Worm (Caenorhabditis elegans): ENCODE results near the gene R07E5.17.

The R07E5.17 gene

DNA sequence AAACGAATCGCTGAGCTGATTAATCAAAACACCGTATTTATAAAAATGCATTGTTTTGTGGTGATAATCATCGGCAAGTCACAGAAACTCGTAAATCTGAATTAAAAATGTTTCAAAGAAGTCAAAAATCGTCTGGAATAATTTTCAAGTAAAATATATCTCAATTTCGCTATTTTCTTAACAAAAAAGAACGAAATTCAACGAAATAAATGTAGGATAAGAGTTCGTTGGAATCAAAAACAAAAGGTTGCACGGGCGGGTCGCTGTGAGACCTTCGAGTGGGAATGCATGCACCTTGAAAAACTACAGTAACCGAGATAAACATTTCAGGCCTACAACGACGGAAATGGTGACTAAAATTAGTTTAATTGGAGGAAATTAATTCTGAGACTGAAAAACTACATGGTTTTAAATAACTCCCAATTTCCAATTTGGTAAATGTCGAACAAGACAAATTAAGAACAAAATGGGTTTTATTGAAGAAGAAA, 30.1 kb upstream of the R07E5.17 start, which contains the start of gene C28A5.1 (continued):
- TF ChIP-seq ets-4 (GFP tag; optimal IDR thresholded peaks at IDR 0.05) (no peak), F49E8.2 (tag; optimal IDR thresholded peaks at IDR 0.05; ENCODE audit: insufficient read depth) (peak; percentile 68), rcor-1 (GFP tag; IDR thresholded peaks at IDR 0.05) (peak; percentile 7; the same call in 1 of the 2 replicates), F52B5.7 (tag; optimal IDR thresholded peaks at IDR 0.05) (no peak), hlh-26 (GFP tag; conservative IDR thresholded peaks at IDR 0.05) (no peak), F22D6.2 (tag; optimal IDR thresholded peaks at IDR 0.05) (no peak), hsf-1 (GFP tag; IDR thresholded peaks at IDR 0.05) (no peak; the same call in 1 of the 2 replicates), lsl-1 (GFP tag; optimal IDR thresholded peaks at IDR 0.05) (peak; percentile 97), xnd-1 (tag; optimal IDR thresholded peaks at IDR 0.05) (peak; percentile 91), B0261.1 (tag; optimal IDR thresholded peaks at IDR 0.05) (no peak), ztf-22 (GFP tag; optimal IDR thresholded peaks at IDR 0.05) (no peak), Y95B8A.8 (GFP tag; IDR thresholded peaks at IDR 0.05) (0 out of 2 replicates have a peak, but pooled peaks have one; percentile 63), F10E7.11 (tag; optimal IDR thresholded peaks at IDR 0.05) (no peak), him-1 (tag; optimal IDR thresholded peaks at IDR 0.05) (peak; percentile 86), aptf-3 (GFP tag; IDR thresholded peaks at IDR 0.05) (no peak), dox-1 (GFP tag; IDR thresholded peaks at IDR 0.05) (peak; percentile 79), Y56A3A.18 (GFP tag; IDR thresholded peaks at IDR 0.05) (0 out of 2 replicates have a peak, but pooled peaks have one; percentile 25), dpl-1 (GFP tag; optimal IDR thresholded peaks at IDR 0.05) (peak; percentile 44), D2030.7 (GFP tag; IDR thresholded peaks at IDR 0.05) (peak; percentile 91), ceh-91 (GFP tag; IDR thresholded peaks at IDR 0.05) (peak; percentile 77), F33H1.4 (GFP tag; IDR thresholded peaks at IDR 0.05) (peak; percentile 95), snpc-1.3 (tag; optimal IDR thresholded peaks at IDR 0.05; ENCODE audit: insufficient read depth) (peak; percentile 81), athp-1 (tag; optimal IDR thresholded peaks at IDR 0.05) (no peak), mes-4 (tag; optimal IDR thresholded peaks at IDR 0.05) (no peak), rpc-1 (optimal IDR thresholded peaks at IDR 0.05) (no peak), rpc-1 (tag; optimal IDR thresholded peaks at IDR 0.05) (peak; percentile 13), K12H6.12 (tag; optimal IDR thresholded peaks at IDR 0.05) (no peak), tlf-1 (GFP tag; optimal IDR thresholded peaks at IDR 0.05) (peak; percentile 30), egl-44 (GFP tag; IDR thresholded peaks at IDR 0.05) (no peak), ceh-79 (tag; optimal IDR thresholded peaks at IDR 0.05) (no peak), madf-8 (GFP tag; conservative IDR thresholded peaks at IDR 0.05) (peak; percentile 96), madf-6 (GFP tag; IDR thresholded peaks at IDR 0.05) (peak; percentile 97)

DNA sequence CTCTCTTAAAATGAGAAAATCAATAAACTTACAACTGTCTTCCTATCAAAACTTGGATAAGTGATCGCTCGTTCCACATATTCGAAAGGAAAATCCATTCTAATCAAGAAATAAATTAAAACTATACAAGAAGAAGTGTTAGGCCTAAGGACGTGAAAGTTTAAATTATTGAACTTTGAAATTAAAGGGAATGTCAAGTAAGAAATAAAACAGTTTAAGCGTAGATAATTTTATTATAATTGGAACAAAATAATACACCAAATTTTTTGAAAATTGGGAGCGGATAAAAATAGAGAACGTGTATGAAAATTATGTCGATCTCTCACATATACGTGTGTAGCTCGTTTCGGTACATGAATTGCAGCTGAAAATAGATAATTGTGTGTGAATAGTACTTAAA, 25.2 kb upstream of the R07E5.17 start, which contains the start of gene C28A5.6:
C28A5.6 (minus strand) TSS at position 101 of the 400 bp plus-strand sequence.
- TF ChIP-seq madf-3 (GFP tag; IDR thresholded peaks at IDR 0.05): no peak
- no peak for TF ChIP-seq attf-5 (GFP tag; optimal IDR thresholded peaks at IDR 0.05)
- TF ChIP-seq somi-1 (GFP tag; optimal IDR thresholded peaks at IDR 0.05): no peak
- no peak for TF ChIP-seq tbx-9 (tag; optimal IDR thresholded peaks at IDR 0.05; ENCODE audit: borderline replicate concordance)
- no peak for TF ChIP-seq gei-17 (GFP tag; optimal IDR thresholded peaks at IDR 0.05)
- no peak for TF ChIP-seq ekl-4 (GFP tag; IDR thresholded peaks at IDR 0.05)
- no peak for TF ChIP-seq hmg-20 (GFP tag; IDR thresholded peaks at IDR 0.05)
- no peak for TF ChIP-seq mes-4 (tag; optimal IDR thresholded peaks at IDR 0.05)
- TF ChIP-seq F57C9.4 (tag; optimal IDR thresholded peaks at IDR 0.05): no peak
- TF ChIP-seq madf-10 (tag; optimal IDR thresholded peaks at IDR 0.05): no peak
- no peak for TF ChIP-seq cebp-2 (GFP tag; IDR thresholded peaks at IDR 0.05)
- TF ChIP-seq ama-1 (optimal IDR thresholded peaks at IDR 0.05): no peak
- TF ChIP-seq ama-1 (GFP tag; optimal IDR thresholded peaks at IDR 0.05): no peak
- no peak for TF ChIP-seq dox-1 (GFP tag; IDR thresholded peaks at IDR 0.05)
- no peak for TF ChIP-seq ceh-79 (tag; optimal IDR thresholded peaks at IDR 0.05)
- TF ChIP-seq unc-62 (GFP tag; optimal IDR thresholded peaks at IDR 0.05): no peak

Measured in whole organism, young adult.